Worm (Caenorhabditis elegans) whole organism, young adult: ENCODE measurements around the gene sox-3.
A peak's percentile ranks its signal among the peaks of the same experiment; 100 is the strongest.

Experiments used
- B0019.2 ChIP-seq: fragments of 200-800 bp; sonication (Bioruptor generic); conservative IDR thresholded peaks from 2 replicates; pipeline ENCODE4 v1.3.6; 2022; ENCODE audit warnings: missing genetic modification reagents, missing genetic modification characterization, missing compliant biosample characterization
- B0261.1 ChIP-seq: sonication (generic microtip); optimal IDR thresholded peaks from 2 replicates; lab custom pipeline; 2016; ENCODE audit warnings: mild to moderate bottlenecking, missing genetic modification characterization, moderate library complexity, missing compliant biosample characterization
- B0336.3 ChIP-seq: fragments of 200-800 bp; sonication (Bioruptor generic); IDR thresholded peaks from 2 replicates; pipeline ENCODE4 v1.3.6; 2022; ENCODE audit warnings: missing genetic modification characterization, missing compliant biosample characterization
- F10E7.11 ChIP-seq: sonication (generic microtip); optimal IDR thresholded peaks from 2 replicates; lab custom pipeline; 2017; ENCODE audit warnings: mild to moderate bottlenecking, missing genetic modification characterization, moderate library complexity, missing compliant biosample characterization
- F37B4.10 ChIP-seq: fragments of 200-800 bp; sonication (Bioruptor generic); IDR thresholded peaks from 2 replicates; pipeline ENCODE4 v1.3.6; 2022; ENCODE audit warnings: missing genetic modification characterization, missing compliant biosample characterization
- F39B2.1 ChIP-seq: fragments of 200-800 bp; sonication (Bioruptor generic); IDR thresholded peaks from 2 replicates; pipeline ENCODE4 v1.3.6; 2022; ENCODE audit warnings: missing genetic modification reagents, missing genetic modification characterization, missing compliant biosample characterization
- F49E8.2 ChIP-seq: sonication (generic microtip); optimal IDR thresholded peaks from 3 replicates; lab custom pipeline; 2017; ENCODE audit warnings: missing genetic modification characterization, mild to moderate bottlenecking, missing compliant biosample characterization, antibody characterized with exemption, moderate library complexity; ENCODE audit not compliant: insufficient read depth
- F52B5.7 ChIP-seq: sonication (generic microtip); optimal IDR thresholded peaks from 2 replicates; lab custom pipeline; 2016; ENCODE audit warnings: mild to moderate bottlenecking, missing genetic modification characterization, missing compliant biosample characterization
- F57A8.1 ChIP-seq: fragments of 200-800 bp; sonication (Bioruptor generic); optimal IDR thresholded peaks from 2 replicates; lab custom pipeline; 2018; ENCODE audit warnings: mild to moderate bottlenecking, missing genetic modification characterization, moderate library complexity, missing compliant biosample characterization
- K12H6.12 ChIP-seq: fragments of 200-800 bp; sonication (Bioruptor generic); optimal IDR thresholded peaks from 2 replicates; lab custom pipeline; 2018; ENCODE audit warnings: mild to moderate bottlenecking, missing genetic modification characterization, missing compliant biosample characterization
- Y53G8AR.9 ChIP-seq: fragments of 200-800 bp; sonication (Bioruptor generic); conservative IDR thresholded peaks from 2 replicates; pipeline ENCODE4 v1.3.6; 2022; ENCODE audit warnings: missing genetic modification reagents, missing genetic modification characterization, missing compliant biosample characterization
- Y67H2A.10 ChIP-seq: fragments of 200-800 bp; sonication (Bioruptor generic); conservative IDR thresholded peaks from 2 replicates; pipeline ENCODE4 v1.3.6; 2022; ENCODE audit warnings: missing genetic modification reagents, missing genetic modification characterization, missing compliant biosample characterization
- Y79H2A.3 ChIP-seq: fragments of 200-800 bp; sonication (Bioruptor generic); conservative IDR thresholded peaks from 2 replicates; pipeline ENCODE4 v1.3.6; 2022; ENCODE audit warnings: missing genetic modification reagents, missing genetic modification characterization, missing compliant biosample characterization
- atf-7 ChIP-seq: sonication (generic microtip); optimal IDR thresholded peaks from 2 replicates; lab custom pipeline; 2017; ENCODE audit warnings: mild to moderate bottlenecking, missing genetic modification characterization, missing compliant biosample characterization
- athp-1 ChIP-seq: sonication (generic microtip); optimal IDR thresholded peaks from 2 replicates; lab custom pipeline; 2017; ENCODE audit warnings: mild to moderate bottlenecking, missing genetic modification characterization, missing compliant biosample characterization
- bed-1 ChIP-seq: fragments of 200-800 bp; sonication (Bioruptor generic); IDR thresholded peaks from 2 replicates; pipeline ENCODE4 v1.3.6; 2022; ENCODE audit warnings: missing genetic modification reagents, missing genetic modification characterization, missing compliant biosample characterization
- ccch-3 ChIP-seq: fragments of 200-800 bp; sonication (Bioruptor generic); optimal IDR thresholded peaks from 2 replicates; lab custom pipeline; 2018; ENCODE audit warnings: mild to moderate bottlenecking, missing genetic modification characterization, missing compliant biosample characterization
- cebp-2 ChIP-seq: fragments of 200-800 bp; sonication (Bioruptor generic); IDR thresholded peaks from 2 replicates; pipeline ENCODE4 v1.3.6; 2022; ENCODE audit warnings: missing genetic modification characterization, missing compliant biosample characterization
- ceh-27 ChIP-seq: fragments of 200-800 bp; sonication (Bioruptor generic); optimal IDR thresholded peaks from 2 replicates; lab custom pipeline; 2018; ENCODE audit warnings: mild to moderate bottlenecking, missing genetic modification characterization, moderate library complexity, missing compliant biosample characterization
- ceh-40 ChIP-seq: fragments of 200-800 bp; sonication (Bioruptor generic); IDR thresholded peaks from 2 replicates; pipeline ENCODE4 v1.3.6; 2022; ENCODE audit warnings: missing genetic modification characterization, missing compliant biosample characterization
- ceh-79 ChIP-seq: sonication (generic microtip); optimal IDR thresholded peaks from 2 replicates; lab custom pipeline; 2017; ENCODE audit warnings: mild to moderate bottlenecking, missing genetic modification characterization, missing compliant biosample characterization
- dpl-1 ChIP-seq: fragments of 150-350 bp; optimal IDR thresholded peaks from 2 replicates; lab custom pipeline; 2014; ENCODE audit warnings: missing biosample characterization, missing genetic modification reagents, missing genetic modification characterization
- efl-1 ChIP-seq: fragments of 150-350 bp; optimal IDR thresholded peaks from 2 replicates; lab custom pipeline; 2014; ENCODE audit warnings: missing biosample characterization, missing genetic modification reagents, missing genetic modification characterization
- egl-44 ChIP-seq: fragments of 200-800 bp; sonication (Bioruptor generic); IDR thresholded peaks from 2 replicates; pipeline ENCODE4 v1.3.6; 2022; ENCODE audit warnings: missing genetic modification reagents, missing genetic modification characterization, missing compliant biosample characterization
- egrh-3 ChIP-seq: fragments of 200-800 bp; sonication (Bioruptor generic); IDR thresholded peaks from 2 replicates; pipeline ENCODE4 v1.3.6; 2022; ENCODE audit warnings: missing genetic modification reagents, missing genetic modification characterization, missing compliant biosample characterization
- gei-17 ChIP-seq: fragments of 200-800 bp; sonication (Bioruptor generic); optimal IDR thresholded peaks from 2 replicates; lab custom pipeline; 2018; ENCODE audit warnings: mild to moderate bottlenecking, missing genetic modification characterization, missing compliant biosample characterization
- him-1 ChIP-seq: sonication (generic microtip); optimal IDR thresholded peaks from 2 replicates; lab custom pipeline; 2016; ENCODE audit warnings: missing genotype, missing genetic modification reagents, missing genetic modification characterization, missing compliant biosample characterization
- hlh-12 ChIP-seq: sonication (generic microtip); optimal IDR thresholded peaks from 2 replicates; lab custom pipeline; 2016; ENCODE audit warnings: missing genetic modification characterization, missing compliant biosample characterization
- hlh-26 ChIP-seq: fragments of 200-800 bp; sonication (Bioruptor generic); conservative IDR thresholded peaks from 2 replicates; pipeline ENCODE4 v1.3.6; 2022; ENCODE audit warnings: missing genetic modification reagents, missing genetic modification characterization, missing compliant biosample characterization
- hmg-1.2 ChIP-seq: fragments of 200-800 bp; sonication (Bioruptor generic); IDR thresholded peaks from 2 replicates; pipeline ENCODE4 v1.3.6; 2022; ENCODE audit warnings: missing genetic modification reagents, missing genetic modification characterization, missing compliant biosample characterization
- hsf-1 ChIP-seq: fragments of 200-800 bp; sonication (Bioruptor generic); IDR thresholded peaks from 2 replicates; pipeline ENCODE4 v1.3.6; 2022; ENCODE audit warnings: missing genetic modification reagents, missing genetic modification characterization, missing compliant biosample characterization
- lag-1 ChIP-seq: fragments of 200-800 bp; sonication (Bioruptor generic); IDR thresholded peaks from 2 replicates; pipeline ENCODE4 v1.3.6; 2022; ENCODE audit warnings: missing genetic modification reagents, missing genetic modification characterization, missing compliant biosample characterization
- madf-3 ChIP-seq: fragments of 200-800 bp; sonication (Bioruptor generic); IDR thresholded peaks from 2 replicates; pipeline ENCODE4 v1.3.6; 2022; ENCODE audit warnings: missing genetic modification reagents, missing genetic modification characterization, missing compliant biosample characterization
- mcd-1 ChIP-seq: fragments of 200-800 bp; sonication (Bioruptor generic); IDR thresholded peaks from 2 replicates; pipeline ENCODE4 v1.3.6; 2022; ENCODE audit warnings: missing genetic modification reagents, missing genetic modification characterization, missing compliant biosample characterization
- mes-4 ChIP-seq: sonication (generic microtip); optimal IDR thresholded peaks from 2 replicates; lab custom pipeline; 2016; ENCODE audit warnings: missing genotype, missing genetic modification characterization, missing compliant biosample characterization
- nhr-80 ChIP-seq: sonication (generic microtip); optimal IDR thresholded peaks from 2 replicates; lab custom pipeline; 2016; ENCODE audit warnings: missing genetic modification characterization, missing compliant biosample characterization
- pha-4 ChIP-seq: fragments of 150-350 bp; sonication (generic microtip); optimal IDR thresholded peaks from 2 replicates; lab custom pipeline; 2014; ENCODE audit warnings: missing biosample characterization, missing genetic modification reagents, missing genetic modification characterization
- repo-1 ChIP-seq: sonication (generic microtip); optimal IDR thresholded peaks from 2 replicates; lab custom pipeline; 2017; ENCODE audit warnings: mild to moderate bottlenecking, missing genetic modification characterization, missing compliant biosample characterization
- sea-2 ChIP-seq: fragments of 200-800 bp; sonication (Bioruptor generic); IDR thresholded peaks from 2 replicates; pipeline ENCODE4 v1.3.6; 2022; ENCODE audit warnings: missing genetic modification characterization, missing compliant biosample characterization
- somi-1 ChIP-seq: fragments of 200-800 bp; sonication (Bioruptor generic); optimal IDR thresholded peaks from 2 replicates; lab custom pipeline; 2018; ENCODE audit warnings: mild to moderate bottlenecking, missing genetic modification characterization, missing compliant biosample characterization
- sptf-2 ChIP-seq: fragments of 200-800 bp; sonication (Bioruptor generic); optimal IDR thresholded peaks from 2 replicates; lab custom pipeline; 2018; ENCODE audit warnings: mild to moderate bottlenecking, missing genetic modification characterization, missing compliant biosample characterization
- unc-130 ChIP-seq: sonication (generic microtip); optimal IDR thresholded peaks from 2 replicates; lab custom pipeline; 2016; ENCODE audit warnings: missing genetic modification reagents, missing genetic modification characterization, missing compliant biosample characterization
- unc-62 ChIP-seq: fragments of 150-350 bp; optimal IDR thresholded peaks from 2 replicates; lab custom pipeline; 2014; ENCODE audit warnings: missing biosample characterization, missing genetic modification reagents, missing genetic modification characterization
- ztf-18 ChIP-seq: sonication (generic microtip); optimal IDR thresholded peaks from 2 replicates; lab custom pipeline; 2016; ENCODE audit warnings: missing genotype, mild to moderate bottlenecking, missing genetic modification characterization, missing compliant biosample characterization
- ztf-22 ChIP-seq: fragments of 200-800 bp; sonication (Bioruptor generic); optimal IDR thresholded peaks from 2 replicates; lab custom pipeline; 2018; ENCODE audit warnings: mild to moderate bottlenecking, missing genetic modification characterization, moderate library complexity, missing compliant biosample characterization
- ztf-6 ChIP-seq: fragments of 200-800 bp; sonication (Bioruptor generic); IDR thresholded peaks from 2 replicates; pipeline ENCODE4 v1.3.6; 2022; ENCODE audit warnings: missing genetic modification reagents, missing genetic modification characterization, missing compliant biosample characterization

Gene sox-3

DNA sequence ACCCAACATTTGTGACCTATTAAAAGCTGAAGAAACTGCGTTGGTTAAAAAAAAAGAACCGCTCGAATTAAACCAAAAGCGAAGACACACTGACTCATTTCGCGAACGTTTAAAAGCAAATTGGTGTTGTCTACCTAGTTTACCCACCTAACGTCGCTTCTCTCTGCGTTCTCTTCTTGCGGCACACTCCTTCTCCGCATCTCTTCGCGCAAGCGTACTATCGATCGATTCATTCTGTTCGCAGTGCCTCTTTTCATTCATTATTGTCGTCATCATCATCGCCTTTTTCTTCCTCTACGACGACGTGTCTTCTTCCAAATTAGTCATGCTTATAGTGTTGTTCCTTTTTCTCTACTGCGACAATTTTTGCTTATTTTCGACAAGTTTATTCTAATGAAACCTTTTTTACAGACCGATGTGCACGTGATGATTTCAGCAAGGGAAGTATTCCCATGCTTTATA is 18.4 kb upstream of the sox-3 start, which contains the start of gene atrn-1:
atrn-1 (plus strand) TSS at position 412 of the 462 bp plus-strand sequence.
- no peak for TF ChIP-seq atf-7 (tag; lab: Kevin White, UChicago)
- no peak for TF ChIP-seq egl-44 (GFP tag; lab: Robert Waterston, UW)
- TF ChIP-seq F49E8.2 (tag; lab: Kevin White, UChicago) = no peak
- TF ChIP-seq ztf-6 (GFP tag; lab: Robert Waterston, UW) = no peak
- no peak for TF ChIP-seq B0019.2 (GFP tag; lab: Robert Waterston, UW)
- TF ChIP-seq hlh-26 (GFP tag; lab: Robert Waterston, UW) = no peak
- no peak for TF ChIP-seq ceh-27 (GFP tag; lab: Kevin White, UChicago)
- TF ChIP-seq K12H6.12 = no peak
- peak; percentile 71; the same call in 1 of the 2 replicates for TF ChIP-seq hmg-1.2 (GFP tag; lab: Robert Waterston, UW)
- no peak for TF ChIP-seq B0261.1 (tag; lab: Kevin White, UChicago)
- TF ChIP-seq sptf-2 (GFP tag; lab: Kevin White, UChicago) = no peak
- TF ChIP-seq nhr-80 (tag; lab: Kevin White, UChicago) = peak; percentile 5
- TF ChIP-seq athp-1 (tag; lab: Kevin White, UChicago) = no peak

DNA sequence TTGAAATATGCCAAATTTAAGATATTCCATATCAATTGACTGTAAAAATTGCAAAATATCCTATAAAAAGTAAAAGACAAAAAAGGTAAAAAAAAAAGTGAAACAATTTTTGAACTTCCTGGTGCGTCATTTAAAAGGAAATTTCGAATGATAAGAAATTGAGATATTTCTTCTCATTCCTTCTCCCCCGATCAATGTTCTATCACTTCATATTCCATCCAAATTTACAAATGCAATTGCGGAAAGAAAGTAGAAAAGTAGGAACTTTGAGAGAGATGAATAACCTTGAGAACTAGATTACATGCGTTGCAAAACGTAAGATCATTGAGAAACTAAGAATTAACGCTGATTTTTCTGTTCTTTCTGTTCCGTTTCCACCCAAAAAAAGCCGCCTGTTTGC is 16.8 kb upstream of the sox-3 start:
- TF ChIP-seq hsf-1 (GFP tag; lab: Robert Waterston, UW) = no peak

DNA sequence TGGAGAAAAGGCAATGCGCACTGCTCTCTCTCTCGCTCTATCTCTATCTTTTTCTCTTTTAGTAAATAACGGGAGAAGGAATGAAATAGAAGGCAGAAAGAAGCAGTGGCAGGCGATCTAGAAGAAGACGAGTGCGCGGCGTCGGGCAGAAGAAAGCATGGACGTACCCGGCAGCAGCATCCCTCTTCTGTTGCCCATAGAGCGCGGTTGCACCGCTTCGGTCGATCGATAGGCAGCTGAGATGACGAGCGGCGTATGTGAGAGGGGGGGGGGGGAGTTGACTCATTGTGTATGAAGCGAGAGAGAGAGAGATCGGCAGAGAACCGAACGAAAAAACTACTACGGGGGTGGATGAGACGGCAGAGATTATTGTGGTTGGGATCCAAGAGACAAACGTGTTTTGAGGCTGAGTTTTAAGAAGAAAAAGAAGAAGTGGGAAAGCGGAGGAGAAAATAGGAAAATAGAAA is 15.4 kb upstream of the sox-3 start:
- TF ChIP-seq dpl-1 (GFP tag; lab: Kevin White, UChicago) (no peak), ccch-3 (no peak), egrh-3 (GFP tag; lab: Robert Waterston, UW) (peak; percentile 98), Y67H2A.10 (GFP tag; lab: Robert Waterston, UW) (no peak), ztf-22 (GFP tag; lab: Kevin White, UChicago) (no peak), madf-3 (GFP tag; lab: Robert Waterston, UW) (no peak), unc-62 (GFP tag; lab: Kevin White, UChicago) (no peak), sea-2 (no peak), F57A8.1 (GFP tag; lab: Kevin White, UChicago) (no peak), B0336.3 (GFP tag; lab: Robert Waterston, UW) (peak; percentile 89), him-1 (tag; lab: Kevin White, UChicago) (no peak), F10E7.11 (no peak), F52B5.7 (tag; lab: Kevin White, UChicago) (peak; percentile 85), Y53G8AR.9 (0 out of 2 replicates have a peak, but pooled peaks have one; percentile 75), F39B2.1 (GFP tag; lab: Robert Waterston, UW) (no peak), ceh-40 (no peak), efl-1 (GFP tag; lab: Kevin White, UChicago) (no peak), somi-1 (GFP tag; lab: Kevin White, UChicago) (peak; percentile 89), ztf-18 (tag; lab: Kevin White, UChicago) (peak; percentile 62), pha-4 (tag; lab: Kevin White, UChicago) (no peak), unc-130 (GFP tag; lab: Kevin White, UChicago) (no peak), cebp-2 (GFP tag; lab: Robert Waterston, UW) (no peak), hlh-12 (no peak), F49E8.2 (tag; lab: Kevin White, UChicago) (no peak), gei-17 (peak; percentile 82), bed-1 (GFP tag; lab: Robert Waterston, UW) (no peak), mes-4 (tag; lab: Kevin White, UChicago) (no peak), ceh-79 (no peak), ceh-27 (GFP tag; lab: Kevin White, UChicago) (peak; percentile 92), mcd-1 (GFP tag; lab: Robert Waterston, UW) (peak; percentile 98), Y79H2A.3 (GFP tag; lab: Robert Waterston, UW) (no peak), repo-1 (tag; lab: Kevin White, UChicago) (peak; percentile 54), lag-1 (GFP tag; lab: Robert Waterston, UW) (no peak), F37B4.10 (GFP tag; lab: Robert Waterston, UW) (no peak)
